Worm (Caenorhabditis elegans): Measurements from ENCODE around the gene nspf-1.

Gene nspf-1

DNA sequence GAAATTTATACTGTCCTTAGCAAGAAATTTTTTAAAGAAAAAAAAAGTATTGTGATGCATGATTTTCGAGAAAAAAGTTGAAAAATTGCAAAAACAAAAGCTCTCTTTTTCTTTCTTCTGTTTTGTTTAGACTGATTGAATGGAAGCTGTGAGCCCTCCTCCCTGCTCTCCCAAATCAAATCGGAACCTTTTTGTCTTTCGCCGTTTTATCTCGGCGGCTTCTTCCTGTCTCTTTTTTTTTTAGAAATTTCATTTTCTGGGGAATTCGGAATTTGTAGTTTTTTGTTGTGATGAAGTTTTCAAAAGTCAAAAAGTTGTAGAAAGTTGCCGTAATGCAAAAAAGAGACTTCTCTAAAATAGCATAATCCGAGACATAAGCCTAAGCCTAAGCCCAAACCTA is 43.2 kb downstream of the nspf-1 start:
- no peak for TF ChIP-seq sdz-38 (tag; optimal IDR thresholded peaks at IDR 0.05)

DNA sequence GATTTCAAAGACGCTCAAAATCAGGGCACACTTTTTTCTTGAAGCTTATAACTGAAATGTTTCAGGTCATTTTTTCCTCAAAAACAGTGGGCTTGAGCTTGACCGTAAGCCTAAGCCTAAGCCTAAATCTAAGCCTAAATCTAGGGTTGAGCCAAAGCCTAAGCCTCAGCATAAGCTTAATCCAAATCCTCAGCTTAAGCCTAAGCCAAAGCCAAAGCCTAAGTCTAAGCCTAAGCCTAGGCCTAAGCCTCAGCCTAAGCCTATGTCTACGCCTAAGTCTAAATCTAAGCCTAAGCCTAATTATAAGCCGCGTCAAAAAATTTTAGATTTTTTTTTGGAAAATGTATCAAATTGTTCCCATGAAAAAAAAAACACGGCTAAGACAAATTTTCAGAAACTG is 46.8 kb downstream of the nspf-1 start:
- TF ChIP-seq Y95B8A.8 (GFP tag; IDR thresholded peaks at IDR 0.05) (no peak), hrde-1 (tag; optimal IDR thresholded peaks at IDR 0.05; ENCODE audit: borderline replicate concordance) (no peak), nhr-179 (tag; optimal IDR thresholded peaks at IDR 0.05) (no peak), ztf-28 (GFP tag; IDR thresholded peaks at IDR 0.05) (no peak), attf-3 (GFP tag; conservative IDR thresholded peaks at IDR 0.05) (no peak), F33H1.4 (GFP tag; IDR thresholded peaks at IDR 0.05) (no peak), hsf-1 (GFP tag; IDR thresholded peaks at IDR 0.05) (no peak), hmg-1.2 (GFP tag; IDR thresholded peaks at IDR 0.05) (no peak), nhr-27 (tag; optimal IDR thresholded peaks at IDR 0.05) (no peak), snpc-3.4 (tag; optimal IDR thresholded peaks at IDR 0.05) (no peak)

DNA sequence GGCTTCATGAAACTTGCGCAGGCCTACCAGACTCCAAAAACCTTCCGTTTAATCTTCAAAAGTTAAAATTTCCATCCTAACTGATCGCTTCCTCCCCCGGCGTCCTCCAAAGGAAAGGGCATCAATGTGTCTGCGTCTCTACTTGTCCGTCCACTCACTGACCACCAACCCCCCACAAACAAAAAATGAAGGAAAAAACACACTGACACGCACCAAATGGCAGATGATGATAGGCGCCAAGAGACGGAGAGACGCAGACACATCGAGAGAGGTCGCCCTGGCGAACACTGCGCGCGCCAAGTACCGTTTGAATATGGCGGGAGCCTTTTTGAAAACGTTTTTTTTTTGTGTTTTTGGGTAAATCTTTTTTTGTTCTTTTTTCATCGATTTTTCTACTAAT is 47.3 kb downstream of the nspf-1 start:
- TF ChIP-seq snpc-1.1 (tag; optimal IDR thresholded peaks at IDR 0.05; ENCODE audit: insufficient read depth), result no peak
- no peak for TF ChIP-seq ceh-27 (GFP tag; optimal IDR thresholded peaks at IDR 0.05)
- TF ChIP-seq cebp-1 (GFP tag; IDR thresholded peaks at IDR 0.05), result no peak
- TF ChIP-seq cebp-1 (tag; optimal IDR thresholded peaks at IDR 0.05), result peak; percentile 10
- TF ChIP-seq hmg-1.2 (GFP tag; IDR thresholded peaks at IDR 0.05), result peak; percentile 61; the same call in 1 of the 2 replicates
- peak; percentile 39; the same call in 1 of the 2 replicates for TF ChIP-seq zfh-2 (GFP tag; conservative IDR thresholded peaks at IDR 0.05)
- 0 out of 2 replicates have a peak, but pooled peaks have one; percentile 23 for TF ChIP-seq madf-3 (GFP tag; IDR thresholded peaks at IDR 0.05)
- no peak for TF ChIP-seq attf-5 (GFP tag; optimal IDR thresholded peaks at IDR 0.05)
- no peak for TF ChIP-seq mxl-1 (tag; optimal IDR thresholded peaks at IDR 0.05)
- TF ChIP-seq nhr-80 (tag; optimal IDR thresholded peaks at IDR 0.05), result no peak
- TF ChIP-seq cebp-2 (GFP tag; IDR thresholded peaks at IDR 0.05), result 0 out of 2 replicates have a peak, but pooled peaks have one; percentile 12
- TF ChIP-seq lin-54 (GFP tag; optimal IDR thresholded peaks at IDR 0.05), result no peak

DNA sequence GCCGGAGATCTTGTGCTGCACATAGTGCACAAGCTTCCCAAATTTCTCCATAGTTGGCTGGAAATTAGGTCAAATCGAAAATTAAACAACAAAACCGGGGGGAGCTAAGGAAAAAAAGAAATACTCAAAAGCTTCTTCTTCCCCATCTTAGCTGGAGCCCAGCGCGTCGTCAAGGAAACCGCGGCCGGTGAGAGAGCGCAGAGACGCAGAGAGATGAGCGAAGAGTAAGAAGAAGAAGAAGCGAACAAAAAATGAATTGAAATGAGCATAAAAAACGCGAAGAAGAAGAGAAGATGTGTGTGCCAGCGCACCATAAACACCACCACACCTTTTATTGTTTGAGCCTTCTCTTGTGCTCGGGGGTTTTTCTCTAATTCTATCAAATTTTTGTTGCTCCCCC is 47.8 kb downstream of the nspf-1 start, which contains the start of gene wdr-31:
TSS of gene wdr-31 (minus strand) at position 101 of the 400 bp plus-strand sequence.
- TF ChIP-seq chd-7 (tag; optimal IDR thresholded peaks at IDR 0.05) (no peak), lin-54 (GFP tag; optimal IDR thresholded peaks at IDR 0.05) (no peak), ZK185.1 (tag; optimal IDR thresholded peaks at IDR 0.05; ENCODE audit: poor library complexity, severe bottlenecking) (no peak), lin-26 (GFP tag; IDR thresholded peaks at IDR 0.05) (no peak), zim-3 (tag; optimal IDR thresholded peaks at IDR 0.05) (no peak), ztf-22 (GFP tag; optimal IDR thresholded peaks at IDR 0.05) (no peak), somi-1 (GFP tag; optimal IDR thresholded peaks at IDR 0.05) (no peak), ceh-100 (GFP tag; IDR thresholded peaks at IDR 0.05) (no peak), dox-1 (GFP tag; IDR thresholded peaks at IDR 0.05) (no peak), hlh-12 (tag; optimal IDR thresholded peaks at IDR 0.05) (no peak), athp-1 (tag; optimal IDR thresholded peaks at IDR 0.05) (no peak), Y67H2A.10 (GFP tag; conservative IDR thresholded peaks at IDR 0.05) (no peak), let-607 (tag; optimal IDR thresholded peaks at IDR 0.05) (no peak), Y53F4B.3 (GFP tag; IDR thresholded peaks at IDR 0.05) (no peak)

Measured in whole organism, young adult.